Worm (Caenorhabditis elegans): ENCODE data around the gene srbc-67.

The srbc-67 gene

DNA sequence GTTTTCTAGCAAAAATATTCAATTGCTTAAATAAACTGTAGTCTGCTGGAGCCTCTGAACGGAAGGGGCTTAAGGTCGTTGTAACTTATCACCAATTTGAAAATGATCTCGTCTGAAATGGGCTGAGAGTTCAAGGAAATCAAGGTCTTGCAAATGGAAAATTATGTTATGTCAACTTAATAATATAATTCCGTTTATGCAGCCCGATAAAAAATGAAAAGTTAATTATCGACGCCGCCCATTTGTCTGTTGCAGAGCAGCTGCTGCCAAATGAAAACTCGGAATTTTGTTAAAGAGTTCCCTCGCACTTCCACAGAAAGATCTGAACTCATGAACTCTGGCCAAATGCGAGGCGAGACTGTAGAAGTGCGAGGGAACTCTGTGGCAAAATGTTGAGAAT is at the start of gene srbc-67:
srbc-67 (minus strand) TSS at position 101 of the 400 bp plus-strand sequence.
- TF ChIP-seq W03F9.2 (tag; optimal IDR thresholded peaks at IDR 0.05): no peak

DNA sequence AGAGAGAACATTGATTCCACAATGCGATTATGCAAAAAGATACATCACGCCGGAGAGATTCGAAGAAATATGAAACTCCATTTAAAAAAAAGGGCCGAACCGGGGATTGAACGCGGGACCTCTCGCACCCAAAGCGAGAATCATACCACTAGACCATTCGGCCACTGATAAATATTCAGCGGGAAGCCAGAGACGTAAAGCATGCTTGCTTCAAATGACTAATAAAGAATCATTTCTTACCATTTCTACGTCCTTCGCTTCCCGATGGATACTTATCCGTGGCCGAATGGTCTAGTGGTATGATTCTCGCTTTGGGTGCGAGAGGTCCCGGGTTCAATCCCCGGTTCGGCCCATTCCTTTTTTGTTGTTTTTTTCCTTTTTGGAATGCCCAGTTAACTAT is 47.2 kb upstream of the srbc-67 start:
- TF ChIP-seq W03F9.2 (tag; optimal IDR thresholded peaks at IDR 0.05) (no peak), him-1 (tag; optimal IDR thresholded peaks at IDR 0.05) (no peak), dao-5 (tag; optimal IDR thresholded peaks at IDR 0.05) (no peak)

DNA sequence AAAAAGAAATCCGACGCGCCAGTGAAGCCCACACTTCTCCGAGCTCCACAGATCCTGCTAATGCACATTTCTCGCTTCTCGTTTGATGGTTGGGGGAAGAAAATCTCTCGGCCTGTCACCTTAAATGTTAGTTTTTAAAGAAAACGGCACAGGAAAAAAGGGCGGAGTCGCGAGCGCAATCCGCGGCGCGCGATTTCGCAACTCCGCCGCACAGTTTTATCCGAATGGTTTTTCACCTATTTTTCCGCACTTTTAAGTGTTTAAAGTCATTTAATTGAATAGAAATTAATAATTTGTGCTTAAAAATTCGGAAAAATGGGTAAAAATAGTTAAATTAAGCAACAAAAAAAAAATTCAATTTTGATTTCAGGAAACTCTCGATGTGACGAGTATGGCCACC is 46.6 kb upstream of the srbc-67 start:
- TF ChIP-seq him-1 (tag; optimal IDR thresholded peaks at IDR 0.05) (no peak), dao-5 (tag; optimal IDR thresholded peaks at IDR 0.05) (no peak), W03F9.2 (tag; optimal IDR thresholded peaks at IDR 0.05) (no peak)

DNA sequence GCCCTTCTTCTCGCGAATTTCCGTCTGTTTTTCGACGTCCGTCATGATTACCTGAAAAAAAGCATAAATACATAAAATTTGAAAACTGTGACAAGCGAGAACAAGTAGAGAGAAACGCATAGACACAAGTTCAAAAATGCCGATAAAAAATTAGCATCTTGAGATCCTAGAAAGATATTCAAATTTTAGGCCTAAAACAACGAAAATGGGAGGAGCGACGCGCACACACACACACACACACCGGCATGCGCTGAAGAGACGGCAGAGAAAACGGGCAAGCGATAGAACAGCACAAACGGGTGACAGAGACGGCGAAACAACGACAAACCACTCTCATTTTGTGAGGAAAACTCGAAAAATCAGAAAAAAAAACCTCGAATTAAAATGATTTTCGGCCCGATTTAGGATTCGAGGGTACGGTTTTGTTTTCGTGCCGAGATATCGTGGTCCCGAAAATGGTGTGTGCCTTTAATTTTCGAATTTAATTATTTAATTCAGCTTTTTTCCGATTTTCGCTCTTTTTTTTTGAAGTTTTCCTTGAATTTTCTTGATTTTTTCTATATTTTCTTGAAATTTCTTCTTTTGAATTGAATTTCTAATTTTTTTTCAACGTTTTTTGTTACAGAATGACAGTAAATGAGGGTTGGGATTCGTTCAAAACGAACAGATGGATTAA is 45.1 kb upstream of the srbc-67 start, which contains the start of the genes rpl-11.1 and T22F3.2:
rpl-11.1 (minus strand) TSS at position 51 of the 676 bp plus-strand sequence.
T22F3.2 (plus strand) TSS at position 626 of the 676 bp plus-strand sequence.
- TF ChIP-seq W03F9.2 (tag; optimal IDR thresholded peaks at IDR 0.05): no peak
- no peak for TF ChIP-seq him-1 (tag; optimal IDR thresholded peaks at IDR 0.05)
- TF ChIP-seq dao-5 (tag; optimal IDR thresholded peaks at IDR 0.05): no peak

DNA sequence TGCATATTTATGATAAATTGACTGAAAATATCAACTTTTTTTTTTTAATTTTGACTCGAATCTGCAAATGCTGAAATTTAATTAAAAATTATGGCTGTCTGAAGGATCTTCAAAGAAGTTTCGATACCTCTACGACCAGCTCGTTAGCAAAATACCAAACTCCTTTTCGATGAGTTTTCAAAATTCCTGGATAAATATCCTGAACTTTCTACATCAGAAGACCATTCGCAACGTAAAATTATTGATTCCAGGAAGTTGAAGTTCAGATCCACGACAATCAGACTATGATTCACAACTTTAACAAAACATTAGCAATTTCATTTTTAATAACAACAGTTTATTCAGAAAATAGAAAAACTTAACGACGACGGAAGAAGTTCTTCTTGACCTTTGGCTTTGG is 44.0 kb upstream of the srbc-67 start:
- TF ChIP-seq dao-5 (tag; optimal IDR thresholded peaks at IDR 0.05) (no peak), him-1 (tag; optimal IDR thresholded peaks at IDR 0.05) (no peak), W03F9.2 (tag; optimal IDR thresholded peaks at IDR 0.05) (no peak)

DNA sequence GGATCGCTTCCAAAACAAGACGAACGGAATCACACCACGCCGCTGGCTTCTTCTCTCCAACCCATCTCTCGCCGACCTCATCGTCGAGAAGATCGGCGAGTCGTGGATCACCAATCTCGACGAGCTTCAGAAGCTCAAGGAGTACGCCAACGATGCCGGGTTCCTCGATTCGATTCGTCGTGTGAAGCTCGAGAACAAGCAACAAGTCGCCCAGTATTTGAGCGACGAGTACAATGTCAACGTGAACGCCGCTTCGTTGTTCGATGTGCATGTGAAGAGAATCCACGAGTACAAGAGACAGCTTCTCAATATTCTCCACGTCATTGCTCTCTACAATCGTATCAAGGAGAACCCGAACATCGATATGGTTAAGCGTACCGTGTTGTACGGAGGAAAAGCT is 42.6 kb upstream of the srbc-67 start:
- no peak for TF ChIP-seq W03F9.2 (tag; optimal IDR thresholded peaks at IDR 0.05)
- TF ChIP-seq dao-5 (tag; optimal IDR thresholded peaks at IDR 0.05): no peak
- no peak for TF ChIP-seq him-1 (tag; optimal IDR thresholded peaks at IDR 0.05)

DNA sequence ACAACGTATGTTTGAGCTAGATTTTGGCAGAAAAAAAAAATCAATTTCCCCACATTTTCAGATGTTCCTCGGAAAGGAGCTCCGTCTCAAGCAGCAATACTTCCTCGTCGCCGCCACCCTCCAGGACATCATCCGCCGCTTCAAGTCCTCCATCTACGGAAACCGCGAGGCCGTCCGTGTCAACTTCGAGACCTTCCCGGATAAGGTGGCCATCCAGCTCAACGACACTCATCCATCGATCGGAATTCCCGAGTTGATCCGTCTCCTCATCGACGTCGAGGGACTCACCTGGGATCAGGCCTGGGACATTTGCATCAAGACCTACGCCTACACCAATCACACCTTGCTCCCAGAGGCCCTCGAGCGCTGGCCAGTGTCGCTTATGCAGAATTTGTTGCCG is 41.7 kb upstream of the srbc-67 start:
- TF ChIP-seq W03F9.2 (tag; optimal IDR thresholded peaks at IDR 0.05) (no peak), him-1 (tag; optimal IDR thresholded peaks at IDR 0.05) (no peak), dao-5 (tag; optimal IDR thresholded peaks at IDR 0.05) (no peak)

DNA sequence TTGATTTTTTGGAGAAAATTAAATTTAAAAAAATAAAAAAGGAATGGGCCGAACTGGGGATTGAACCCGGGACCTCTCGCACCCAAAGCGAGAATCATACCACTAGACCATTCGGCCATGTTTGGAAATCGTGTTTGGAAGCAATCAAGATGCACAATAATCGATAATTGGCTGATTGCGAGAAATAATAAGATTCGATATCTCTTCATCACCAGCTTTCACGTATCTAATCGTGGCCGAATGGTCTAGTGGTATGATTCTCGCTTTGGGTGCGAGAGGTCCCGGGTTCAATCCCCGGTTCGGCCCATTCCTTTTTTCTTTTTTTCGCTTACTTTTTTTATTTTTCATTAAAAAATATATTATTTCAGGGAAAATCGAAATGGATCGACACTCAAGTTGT is 41.1 kb upstream of the srbc-67 start:
- TF ChIP-seq dao-5 (tag; optimal IDR thresholded peaks at IDR 0.05): no peak
- TF ChIP-seq W03F9.2 (tag; optimal IDR thresholded peaks at IDR 0.05): peak; percentile 32
- TF ChIP-seq him-1 (tag; optimal IDR thresholded peaks at IDR 0.05): no peak

DNA sequence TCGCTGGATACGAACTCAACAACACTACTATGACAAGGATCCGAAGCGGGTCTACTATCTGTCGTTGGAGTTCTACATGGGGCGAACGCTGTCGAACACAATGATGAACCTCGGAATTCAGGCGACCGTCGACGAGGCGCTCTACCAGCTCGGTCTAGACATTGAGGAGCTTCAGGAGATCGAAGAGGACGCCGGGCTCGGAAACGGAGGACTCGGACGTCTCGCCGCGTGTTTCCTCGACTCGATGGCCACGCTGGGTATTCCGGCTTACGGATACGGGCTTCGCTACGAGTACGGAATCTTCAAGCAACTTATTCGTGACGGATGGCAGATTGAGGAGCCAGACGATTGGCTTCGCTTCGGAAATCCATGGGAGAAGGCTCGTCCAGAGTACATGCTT is 40.6 kb upstream of the srbc-67 start:
- TF ChIP-seq him-1 (tag; optimal IDR thresholded peaks at IDR 0.05) (no peak), dao-5 (tag; optimal IDR thresholded peaks at IDR 0.05) (no peak), W03F9.2 (tag; optimal IDR thresholded peaks at IDR 0.05) (no peak)

DNA sequence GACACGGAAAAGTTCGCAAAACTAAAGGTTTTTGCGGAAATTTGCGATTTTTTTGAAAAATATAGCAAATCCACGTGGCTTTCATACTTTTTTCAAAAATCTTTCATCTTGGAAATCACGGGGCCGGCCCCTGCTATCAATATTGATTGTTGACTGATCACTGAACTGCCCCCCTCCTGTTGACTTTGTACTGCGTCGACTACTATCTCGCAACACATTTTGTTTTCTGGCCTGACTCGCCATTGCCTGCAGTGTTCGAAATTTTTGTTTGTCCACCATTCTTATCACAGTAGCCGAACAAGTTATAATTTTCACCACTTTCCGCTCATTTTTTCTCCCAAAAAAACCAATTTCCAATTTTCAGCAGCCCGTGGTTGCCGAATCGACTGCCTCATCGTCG is 40.0 kb upstream of the srbc-67 start:
- no peak for TF ChIP-seq W03F9.2 (tag; optimal IDR thresholded peaks at IDR 0.05)
- TF ChIP-seq dao-5 (tag; optimal IDR thresholded peaks at IDR 0.05): no peak
- no peak for TF ChIP-seq him-1 (tag; optimal IDR thresholded peaks at IDR 0.05)

DNA sequence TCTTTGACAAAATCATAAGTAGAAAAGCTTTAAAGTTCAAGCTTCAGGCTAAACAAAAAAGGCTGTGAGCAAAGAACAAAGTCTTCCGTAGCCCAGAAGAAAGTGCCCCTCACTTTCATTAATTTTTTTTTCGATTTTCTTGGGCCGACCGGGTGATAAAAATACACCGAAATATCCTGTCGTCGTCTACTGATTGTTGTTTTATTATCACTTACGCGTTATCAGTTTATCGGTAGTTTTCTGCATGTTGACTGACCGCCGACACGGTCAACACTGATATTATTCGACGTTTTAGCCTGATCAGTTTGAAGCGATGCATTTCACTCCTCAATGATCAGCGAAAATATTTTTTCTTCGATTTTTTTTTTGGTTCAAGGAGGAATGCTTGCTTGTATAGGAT is 39.4 kb upstream of the srbc-67 start:
- TF ChIP-seq him-1 (tag; optimal IDR thresholded peaks at IDR 0.05) (no peak), W03F9.2 (tag; optimal IDR thresholded peaks at IDR 0.05) (no peak), dao-5 (tag; optimal IDR thresholded peaks at IDR 0.05) (no peak)

DNA sequence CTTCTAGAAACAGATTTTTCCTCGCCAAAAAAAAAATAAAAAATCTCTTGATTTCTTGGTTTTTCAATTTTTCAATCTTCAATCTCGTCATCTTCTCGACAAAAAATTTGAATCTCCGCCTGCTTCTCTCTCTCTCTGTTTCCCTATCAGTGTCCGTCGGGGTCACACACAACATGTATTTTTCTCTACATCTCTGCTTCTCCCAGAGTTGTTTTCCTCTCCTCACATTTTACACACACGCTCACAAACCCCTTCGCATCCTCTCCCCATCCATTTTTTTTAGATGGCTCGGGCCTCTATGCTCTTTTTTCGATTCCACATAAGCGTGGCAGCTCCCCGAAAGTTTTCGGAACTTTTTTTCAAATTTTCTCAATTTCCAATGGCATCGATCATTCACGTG is 38.8 kb upstream of the srbc-67 start:
- no peak for TF ChIP-seq him-1 (tag; optimal IDR thresholded peaks at IDR 0.05)
- TF ChIP-seq dao-5 (tag; optimal IDR thresholded peaks at IDR 0.05): no peak
- peak; percentile 42 for TF ChIP-seq W03F9.2 (tag; optimal IDR thresholded peaks at IDR 0.05)

DNA sequence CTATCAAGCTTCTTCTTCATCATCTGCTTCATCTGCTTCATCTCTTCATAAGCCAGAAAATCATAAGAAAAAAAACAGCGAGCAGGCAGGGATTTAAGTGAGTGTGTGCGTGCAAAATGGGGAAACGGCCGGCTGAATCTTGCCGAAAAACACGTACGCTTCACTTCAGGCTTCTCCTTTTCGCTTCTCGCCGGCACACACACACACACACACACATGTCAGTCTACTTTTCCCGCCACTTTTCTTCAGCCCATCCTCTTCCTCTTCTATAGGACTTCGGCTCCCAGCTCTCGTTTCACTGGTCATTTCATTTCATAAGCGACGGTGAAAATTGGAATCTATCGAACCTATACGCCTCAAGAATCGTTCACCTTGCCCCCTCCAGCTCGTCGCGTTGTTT is 38.2 kb upstream of the srbc-67 start:
- TF ChIP-seq him-1 (tag; optimal IDR thresholded peaks at IDR 0.05) (no peak), W03F9.2 (tag; optimal IDR thresholded peaks at IDR 0.05) (no peak), dao-5 (tag; optimal IDR thresholded peaks at IDR 0.05) (no peak)

DNA sequence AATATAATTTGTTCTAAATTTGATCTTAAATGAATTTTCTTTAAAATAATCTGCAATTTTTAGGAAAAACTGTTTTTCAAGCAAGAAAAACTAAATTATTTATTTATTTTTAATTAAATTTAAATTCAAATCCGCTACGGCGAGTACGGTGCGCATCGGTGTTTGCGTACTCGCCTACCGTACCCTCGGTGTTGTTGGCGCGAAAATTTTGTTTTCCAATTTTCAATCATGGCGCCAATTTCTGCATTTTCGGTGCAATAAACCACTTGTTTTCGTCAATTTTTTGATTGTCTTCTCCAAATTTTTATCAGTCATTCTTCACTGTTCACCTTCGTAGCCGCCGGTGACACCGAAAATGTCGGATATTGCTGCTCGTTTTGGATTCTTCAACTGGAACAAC is 37.8 kb upstream of the srbc-67 start, which contains the start of gene pygl-1:
pygl-1 (plus strand) TSS at position 211 of the 400 bp plus-strand sequence.
- TF ChIP-seq him-1 (tag; optimal IDR thresholded peaks at IDR 0.05) (no peak), W03F9.2 (tag; optimal IDR thresholded peaks at IDR 0.05) (peak; percentile 2)

DNA sequence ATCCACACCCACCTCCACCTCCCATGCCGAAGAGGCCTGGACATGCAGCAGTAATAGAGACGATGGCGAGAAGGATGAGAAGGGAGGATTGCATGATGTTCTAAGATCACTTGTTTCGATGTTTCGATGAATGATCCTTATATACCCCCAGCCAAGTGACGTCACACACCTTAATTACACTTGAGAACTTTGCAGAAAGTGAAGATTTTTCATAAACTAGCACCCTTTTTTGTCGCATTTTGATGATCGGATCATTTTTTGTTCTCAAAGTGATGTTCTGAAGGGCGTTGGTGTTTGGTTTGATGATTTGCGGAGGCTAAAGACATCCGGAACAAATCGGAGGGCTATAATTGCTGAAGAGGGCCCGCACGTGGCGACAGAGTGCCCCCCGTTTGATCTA is 34.7 kb upstream of the srbc-67 start, which contains the start of gene grl-27:
grl-27 (minus strand) TSS at position 101 of the 400 bp plus-strand sequence.
- TF ChIP-seq him-1 (tag; optimal IDR thresholded peaks at IDR 0.05) (no peak), W03F9.2 (tag; optimal IDR thresholded peaks at IDR 0.05) (no peak), dao-5 (tag; optimal IDR thresholded peaks at IDR 0.05) (no peak)

Measured in whole organism, L4/young adult.